Worm (Caenorhabditis elegans): ENCODE data around the gene tbx-33.

ce11 chrIII:11657185-11657817, 20.7 kb upstream of the tbx-33 start, which contains the start of gene crh-1:
- TF ChIP-seq tab-1 (GFP tag; IDR thresholded peaks at IDR 0.05) (no peak), flt-1 (GFP tag; IDR thresholded peaks at IDR 0.05) (no peak), ref-1 (GFP tag; conservative IDR thresholded peaks at IDR 0.05) (no peak), klf-2 (GFP tag; conservative IDR thresholded peaks at IDR 0.05) (no peak), med-1 (GFP tag; optimal IDR thresholded peaks at IDR 0.05; ENCODE audit: insufficient read depth) (no peak), ztf-29 (GFP tag; IDR thresholded peaks at IDR 0.05) (no peak), cog-1 (tag; optimal IDR thresholded peaks at IDR 0.05) (peak; percentile 2), ztf-23 (GFP tag; IDR thresholded peaks at IDR 0.05) (no peak), T22C8.4 (GFP tag; IDR thresholded peaks at IDR 0.05) (no peak)

Data from whole organism, midembryonic.